Worm (Caenorhabditis elegans) whole organism, early embryonic: Measurements from ENCODE around the gene T05A7.3.

Experiments used
- B0310.2 ChIP-seq: sonication (generic microtip); optimal IDR thresholded peaks from 2 replicates; lab custom pipeline; 2016; ENCODE audit warnings: mild to moderate bottlenecking, missing genetic modification characterization, missing compliant biosample characterization
- F13C5.2 ChIP-seq: sonication (generic microtip); optimal IDR thresholded peaks from 2 replicates; lab custom pipeline; 2017; ENCODE audit warnings: mild to moderate bottlenecking, missing genetic modification characterization, inconsistent platforms, missing compliant biosample characterization
- aly-1 ChIP-seq: sonication (generic microtip); optimal IDR thresholded peaks from 2 replicates; lab custom pipeline; 2016; ENCODE audit warnings: missing genetic modification characterization, missing compliant biosample characterization
- ama-1 ChIP-seq: fragments of 150-350 bp; optimal IDR thresholded peaks from 2 replicates; lab custom pipeline; 2014
- ceh-13 ChIP-seq: fragments of 200-800 bp; sonication (Bioruptor generic); optimal IDR thresholded peaks from 2 replicates; lab custom pipeline; 2018; ENCODE audit warnings: mild to moderate bottlenecking, missing genetic modification characterization, missing compliant biosample characterization
- ceh-36 ChIP-seq: sonication (generic microtip); optimal IDR thresholded peaks from 2 replicates; lab custom pipeline; 2016; ENCODE audit warnings: missing genetic modification characterization, inconsistent platforms, missing compliant biosample characterization
- ets-7 ChIP-seq: sonication (generic microtip); optimal IDR thresholded peaks from 2 replicates; lab custom pipeline; 2016; ENCODE audit warnings: missing genotype, missing genetic modification characterization, missing compliant biosample characterization
- flt-1 ChIP-seq: fragments of 200-800 bp; sonication (Bioruptor generic); IDR thresholded peaks from 2 replicates; pipeline ENCODE4 v1.3.6; 2022; ENCODE audit warnings: missing genetic modification characterization, missing compliant biosample characterization
- hmbx-1 ChIP-seq: sonication (generic microtip); optimal IDR thresholded peaks from 2 replicates; lab custom pipeline; 2016; ENCODE audit warnings: mild to moderate bottlenecking, missing genetic modification characterization, missing compliant biosample characterization
- hmg-4 ChIP-seq: fragments of 200-800 bp; sonication (Bioruptor generic); optimal IDR thresholded peaks from 2 replicates; lab custom pipeline; 2018; ENCODE audit warnings: mild to moderate bottlenecking, missing genetic modification characterization, missing compliant biosample characterization
- hnd-1 ChIP-seq: sonication (generic microtip); optimal IDR thresholded peaks from 2 replicates; lab custom pipeline; 2016; ENCODE audit warnings: missing genetic modification characterization, missing compliant biosample characterization
- pes-1 ChIP-seq: fragments of 200-800 bp; sonication (Bioruptor generic); IDR thresholded peaks from 2 replicates; pipeline ENCODE4 v1.3.6; 2022; ENCODE audit warnings: missing genetic modification reagents, missing genetic modification characterization, missing compliant biosample characterization
- scrt-1 ChIP-seq: fragments of 200-800 bp; sonication (Bioruptor generic); IDR thresholded peaks from 2 replicates; pipeline ENCODE4 v1.3.6; 2022; ENCODE audit warnings: missing genetic modification characterization, missing compliant biosample characterization
- sea-1 ChIP-seq: fragments of 200-800 bp; sonication (Bioruptor generic); conservative IDR thresholded peaks from 2 replicates; pipeline ENCODE4 v1.3.6; 2022; ENCODE audit warnings: missing genetic modification characterization, missing compliant biosample characterization
- tbx-11 ChIP-seq: fragments of 200-800 bp; sonication (Bioruptor generic); IDR thresholded peaks from 2 replicates; pipeline ENCODE4 v1.3.6; 2022; ENCODE audit warnings: missing genetic modification characterization, missing compliant biosample characterization
- tbx-37 ChIP-seq: fragments of 200-800 bp; sonication (Bioruptor generic); conservative IDR thresholded peaks from 2 replicates; pipeline ENCODE4 v1.3.6; 2022; ENCODE audit warnings: missing genetic modification reagents, missing genetic modification characterization, missing compliant biosample characterization
- tra-4 ChIP-seq: sonication (generic microtip); optimal IDR thresholded peaks from 2 replicates; lab custom pipeline; 2017; ENCODE audit warnings: missing genetic modification characterization, missing compliant biosample characterization

Gene T05A7.3

DNA sequence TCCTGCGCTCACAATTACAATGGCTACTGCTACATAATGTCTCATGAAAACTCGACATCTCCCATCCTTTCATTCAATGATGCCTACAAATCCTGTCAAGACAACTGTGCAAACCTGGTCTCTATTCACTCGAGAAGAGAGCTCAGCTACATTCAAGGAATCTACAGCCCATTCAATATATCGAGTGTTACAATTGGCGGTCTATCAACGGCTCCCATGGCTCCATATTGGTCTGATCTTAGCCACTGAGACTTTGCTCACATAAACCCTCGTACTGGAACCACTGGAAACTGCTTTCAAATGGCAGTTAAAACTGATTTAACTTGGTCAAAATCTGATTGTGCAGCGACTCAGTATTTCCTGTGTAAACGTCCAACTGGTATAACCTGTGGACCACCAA is at the start of gene T05A7.3:
Gene T05A7.3 (plus strand): TSS at position 301 of the 400 bp plus-strand sequence.
- TF ChIP-seq hmbx-1: no peak

DNA sequence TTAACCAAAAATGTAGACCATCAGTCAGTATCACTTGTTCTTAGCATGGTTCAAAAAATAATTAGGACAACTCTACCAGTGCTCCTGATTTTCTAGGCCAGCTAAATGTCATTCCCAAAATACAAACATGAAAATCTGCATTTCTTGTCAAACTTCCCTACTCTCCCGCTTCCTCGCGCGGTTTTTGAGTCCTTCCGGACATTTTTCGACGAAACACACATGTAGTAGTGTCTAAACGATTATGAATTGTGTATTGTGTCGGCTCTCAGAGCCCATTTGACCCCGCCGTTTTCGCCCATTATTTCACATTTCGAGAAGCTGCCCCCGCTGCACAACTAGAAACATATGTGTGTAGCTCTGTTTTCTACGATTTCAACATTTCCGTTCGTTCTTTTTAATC is 49.0 kb upstream of the T05A7.3 start, which contains the start of gene F35D11.1:
Gene F35D11.1 (plus strand): TSS at position 301 of the 400 bp plus-strand sequence.
- TF ChIP-seq ets-7 (tag; lab: Kevin White, UChicago): no peak
- no peak for TF ChIP-seq ceh-36
- no peak for TF ChIP-seq tra-4 (tag; lab: Kevin White, UChicago)
- TF ChIP-seq hmbx-1: no peak
- TF ChIP-seq F13C5.2: no peak
- no peak for TF ChIP-seq hnd-1 (tag; lab: Kevin White, UChicago)
- TF ChIP-seq sea-1 (GFP tag; lab: Robert Waterston, UW): no peak
- TF ChIP-seq scrt-1 (GFP tag; lab: Robert Waterston, UW): no peak
- no peak for TF ChIP-seq B0310.2 (tag; lab: Kevin White, UChicago)
- TF ChIP-seq pes-1: no peak
- TF ChIP-seq hmg-4 (GFP tag; lab: Kevin White, UChicago): no peak
- no peak for TF ChIP-seq tbx-11 (GFP tag; lab: Robert Waterston, UW)

DNA sequence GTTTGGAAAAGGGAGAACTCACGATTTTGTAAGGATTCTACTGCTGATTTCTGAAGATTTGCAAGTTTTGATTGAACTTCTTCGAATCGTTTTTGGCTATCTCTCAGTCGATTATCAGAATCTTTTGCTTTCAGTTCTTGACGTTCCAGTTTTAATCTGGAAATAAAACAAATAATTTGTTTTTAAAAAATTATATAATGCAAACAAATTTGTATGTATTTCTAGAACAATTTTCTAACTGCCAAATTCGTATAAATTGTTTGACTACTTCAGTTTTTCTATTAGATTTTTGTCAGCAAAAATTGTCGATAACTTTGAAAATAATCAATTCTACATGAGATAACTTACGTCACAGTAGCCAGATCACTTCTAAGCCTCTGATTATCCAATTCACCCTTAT is 44.1 kb upstream of the T05A7.3 start:
- TF ChIP-seq aly-1 (tag; lab: Kevin White, UChicago) (no peak), ets-7 (tag; lab: Kevin White, UChicago) (no peak), B0310.2 (tag; lab: Kevin White, UChicago) (no peak), sea-1 (GFP tag; lab: Robert Waterston, UW) (no peak), ceh-13 (GFP tag; lab: Kevin White, UChicago) (no peak), hmg-4 (GFP tag; lab: Kevin White, UChicago) (no peak), F13C5.2 (no peak), tbx-11 (GFP tag; lab: Robert Waterston, UW) (no peak), hmbx-1 (no peak), scrt-1 (GFP tag; lab: Robert Waterston, UW) (no peak), flt-1 (no peak), tbx-37 (no peak)

DNA sequence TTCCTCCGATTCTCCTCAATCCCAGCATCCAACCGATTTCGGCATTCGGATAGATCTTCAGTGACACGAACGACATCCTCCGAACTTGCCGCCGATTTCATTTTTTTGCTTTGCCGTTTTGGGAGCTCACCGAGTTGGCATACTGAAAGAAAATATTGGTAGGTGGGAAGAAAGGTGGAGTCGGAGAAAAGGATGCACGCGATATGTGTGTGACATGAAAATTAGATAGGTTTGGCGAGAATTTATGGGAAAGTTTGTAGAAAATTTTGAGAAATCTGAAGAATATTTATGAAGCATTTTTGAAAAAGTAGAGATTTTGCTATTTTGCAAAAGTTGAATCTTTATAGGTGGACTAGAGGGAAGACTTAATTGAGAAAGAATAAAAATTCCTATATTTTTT is 37.3 kb upstream of the T05A7.3 start, which contains the start of gene che-10:
Gene che-10 (minus strand): TSS at position 101 of the 400 bp plus-strand sequence.
- TF ChIP-seq B0310.2 (tag; lab: Kevin White, UChicago): no peak
- no peak for TF ChIP-seq hmbx-1
- TF ChIP-seq hnd-1 (tag; lab: Kevin White, UChicago): no peak
- TF ChIP-seq tbx-11 (GFP tag; lab: Robert Waterston, UW): no peak
- TF ChIP-seq flt-1: no peak

DNA sequence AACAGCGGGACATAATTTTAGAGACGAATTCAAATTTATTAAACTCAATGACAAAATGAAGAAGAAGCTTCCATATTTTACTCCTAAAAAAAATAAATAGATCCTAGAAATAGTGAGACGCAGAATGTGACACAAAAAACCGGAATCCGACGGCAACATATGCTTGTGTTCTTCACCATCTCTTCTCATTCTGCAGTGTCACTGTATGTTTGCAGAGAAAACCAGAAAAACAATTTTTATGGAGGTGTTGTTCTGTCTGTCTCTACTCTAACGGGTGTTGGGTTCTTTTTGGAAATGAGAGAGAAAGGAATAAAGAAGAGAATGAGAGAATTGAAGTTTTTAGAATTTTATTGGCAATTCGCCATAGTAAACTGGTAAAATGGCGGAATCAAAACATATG is 36.7 kb upstream of the T05A7.3 start:
- TF ChIP-seq B0310.2 (tag; lab: Kevin White, UChicago): no peak
- TF ChIP-seq scrt-1 (GFP tag; lab: Robert Waterston, UW): no peak
- no peak for TF ChIP-seq pes-1
- no peak for TF ChIP-seq hmbx-1
- no peak for TF ChIP-seq ceh-36
- no peak for TF ChIP-seq flt-1
- TF ChIP-seq ets-7 (tag; lab: Kevin White, UChicago): no peak
- no peak for TF ChIP-seq aly-1 (tag; lab: Kevin White, UChicago)
- no peak for TF ChIP-seq tbx-37
- no peak for TF ChIP-seq F13C5.2
- TF ChIP-seq tbx-11 (GFP tag; lab: Robert Waterston, UW): no peak
- no peak for TF ChIP-seq hmg-4 (GFP tag; lab: Kevin White, UChicago)
- TF ChIP-seq hnd-1 (tag; lab: Kevin White, UChicago): no peak

DNA sequence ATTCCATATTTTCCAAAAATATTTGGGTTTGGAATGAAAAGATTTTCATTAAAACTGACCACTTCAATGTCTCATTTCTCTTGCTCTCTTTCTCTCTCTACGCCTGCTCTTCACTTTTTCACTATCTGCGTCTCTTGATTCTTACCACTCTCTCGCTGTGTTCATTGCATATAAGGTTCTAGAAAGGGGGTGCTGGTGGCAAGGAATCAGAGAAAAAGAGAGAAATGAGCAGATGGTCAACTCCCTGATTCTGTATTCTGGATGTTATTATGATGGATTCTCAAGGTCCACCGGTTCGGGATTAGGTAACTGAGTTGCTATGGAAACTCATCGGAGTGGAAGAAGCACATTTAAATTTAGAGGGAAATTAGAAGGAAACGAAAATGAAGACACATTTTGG is 34.8 kb upstream of the T05A7.3 start:
- TF ChIP-seq hnd-1 (tag; lab: Kevin White, UChicago) (no peak), flt-1 (no peak), ceh-36 (no peak)

DNA sequence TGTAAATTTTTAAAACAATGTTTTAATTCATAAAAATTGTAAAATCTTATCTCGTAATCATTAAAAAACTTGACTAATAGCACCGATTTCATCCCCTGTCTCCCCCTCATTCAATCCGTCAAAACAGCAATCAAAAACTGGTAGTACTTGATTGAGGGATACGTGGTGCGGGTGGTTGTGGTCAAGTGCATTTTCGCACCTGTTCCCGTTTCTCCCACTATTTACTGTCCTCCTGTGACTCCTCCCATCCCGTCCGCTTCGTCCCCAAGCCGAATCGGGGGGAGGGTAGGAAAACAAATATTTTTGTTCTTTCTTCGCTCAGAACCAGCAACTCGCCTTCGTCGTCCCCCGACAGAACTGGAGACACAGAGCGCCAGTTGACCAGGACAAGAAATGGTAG is 26.8 kb upstream of the T05A7.3 start, which contains the start of gene lgc-27:
Gene lgc-27 (plus strand): TSS at position 301 of the 400 bp plus-strand sequence.
- no peak for TF ChIP-seq ceh-13 (GFP tag; lab: Kevin White, UChicago)
- no peak for TF ChIP-seq hmg-4 (GFP tag; lab: Kevin White, UChicago)
- no peak for TF ChIP-seq ceh-36
- TF ChIP-seq sea-1 (GFP tag; lab: Robert Waterston, UW): no peak
- no peak for TF ChIP-seq ets-7 (tag; lab: Kevin White, UChicago)
- no peak for TF ChIP-seq scrt-1 (GFP tag; lab: Robert Waterston, UW)
- TF ChIP-seq hmbx-1: no peak

DNA sequence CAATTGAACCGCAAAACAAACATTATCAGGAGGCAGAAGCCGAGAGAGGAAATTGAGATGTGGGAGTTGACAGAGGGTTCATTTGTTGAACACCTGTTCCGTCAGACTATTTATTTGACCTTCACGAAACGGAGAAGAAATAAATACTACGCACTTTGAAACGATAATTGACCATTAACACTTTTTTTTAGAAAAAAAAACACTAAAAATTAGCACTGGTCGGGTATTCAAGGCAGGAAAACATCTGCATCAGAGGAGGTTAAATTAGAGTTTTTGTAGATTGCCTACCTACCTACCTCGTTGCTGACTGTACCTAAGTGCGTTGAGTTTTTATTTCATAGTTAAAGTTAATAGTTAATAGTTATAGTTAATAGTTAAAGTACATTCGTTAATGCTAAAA is 25.5 kb upstream of the T05A7.3 start:
- TF ChIP-seq ama-1 (no peak), hmg-4 (GFP tag; lab: Kevin White, UChicago) (no peak)

DNA sequence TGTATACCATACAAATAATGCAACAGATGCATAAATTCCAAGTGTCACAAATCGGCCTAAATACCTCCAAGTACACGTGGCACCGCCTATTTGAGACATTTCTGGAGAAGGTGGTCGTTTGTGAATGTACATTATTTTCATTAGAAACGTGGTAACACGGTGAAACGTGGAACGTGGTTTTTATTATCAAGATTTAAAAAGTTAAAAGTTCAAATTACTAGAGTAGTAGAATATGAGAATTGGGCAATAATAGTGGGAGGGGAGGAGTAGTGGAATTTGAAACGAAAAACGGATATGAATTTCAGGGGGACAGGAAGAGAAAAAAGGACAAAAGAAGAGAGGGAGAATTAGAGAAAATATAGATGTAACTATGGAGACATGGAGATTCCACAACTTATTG is 19.7 kb upstream of the T05A7.3 start, which contains the start of gene fut-6:
Gene fut-6 (minus strand): TSS at position 101 of the 400 bp plus-strand sequence.
- no peak for TF ChIP-seq ceh-13 (GFP tag; lab: Kevin White, UChicago)
- TF ChIP-seq scrt-1 (GFP tag; lab: Robert Waterston, UW): no peak
- no peak for TF ChIP-seq tbx-37
- TF ChIP-seq hmg-4 (GFP tag; lab: Kevin White, UChicago): no peak
- no peak for TF ChIP-seq ceh-36
- TF ChIP-seq ama-1: no peak
- TF ChIP-seq ets-7 (tag; lab: Kevin White, UChicago): no peak
- no peak for TF ChIP-seq pes-1
- TF ChIP-seq tbx-11 (GFP tag; lab: Robert Waterston, UW): no peak
- no peak for TF ChIP-seq tra-4 (tag; lab: Kevin White, UChicago)
- TF ChIP-seq flt-1: no peak
- TF ChIP-seq B0310.2 (tag; lab: Kevin White, UChicago): no peak
- TF ChIP-seq F13C5.2: no peak
- no peak for TF ChIP-seq hnd-1 (tag; lab: Kevin White, UChicago)
- TF ChIP-seq hmbx-1: no peak
- no peak for TF ChIP-seq aly-1 (tag; lab: Kevin White, UChicago)
- TF ChIP-seq sea-1 (GFP tag; lab: Robert Waterston, UW): no peak
